Fruit fly (Drosophila melanogaster) whole organism, embryonic: Measurements from ENCODE around the gene CG33654.

Experiments
- Adf1 ChIP-seq: fragments of 200-800 bp; sonication (Bioruptor generic); IDR thresholded peaks from 2 replicates; pipeline ENCODE4 v1.3.6; 2022; ENCODE audit warnings: missing biosample characterization, missing genetic modification characterization
- Asciz ChIP-seq: fragments of 200-800 bp; sonication (Bioruptor generic); optimal IDR thresholded peaks from 2 replicates; lab custom pipeline; 2017; ENCODE audit warnings: missing biosample characterization, mild to moderate bottlenecking, missing genetic modification characterization, missing genetic modification reagents
- CG10366 ChIP-seq: fragments of 200-800 bp; sonication (Bioruptor generic); IDR thresholded peaks from 2 replicates; pipeline ENCODE4 v1.3.6; 2022; ENCODE audit warnings: missing biosample characterization, missing genetic modification characterization
- CG10565 ChIP-seq: fragments of 200-800 bp; sonication (Bioruptor generic); optimal IDR thresholded peaks from 3 replicates; lab custom pipeline; 2016; ENCODE audit warnings: missing biosample characterization, mild to moderate bottlenecking, missing genetic modification characterization
- CG12236 ChIP-seq: fragments of 200-800 bp; sonication (Bioruptor generic); optimal IDR thresholded peaks from 2 replicates; lab custom pipeline; 2016; ENCODE audit warnings: missing biosample characterization, missing genetic modification characterization
- CG13775 ChIP-seq: fragments of 200-800 bp; sonication (Bioruptor generic); optimal IDR thresholded peaks from 3 replicates; lab custom pipeline; 2017; ENCODE audit warnings: missing biosample characterization, mild to moderate bottlenecking, missing genetic modification characterization
- CG15479 ChIP-seq: fragments of 200-800 bp; sonication (Bioruptor generic); optimal IDR thresholded peaks from 3 replicates; lab custom pipeline; 2019; ENCODE audit warnings: missing biosample characterization, mild to moderate bottlenecking, missing genetic modification characterization, moderate library complexity
- CG1603 ChIP-seq: fragments of 200-800 bp; sonication (Bioruptor generic); optimal IDR thresholded peaks from 2 replicates; lab custom pipeline; 2019; ENCODE audit warnings: missing biosample characterization, mild to moderate bottlenecking, missing genetic modification characterization, moderate library complexity
- CG17802 ChIP-seq: fragments of 200-800 bp; sonication (Bioruptor generic); optimal IDR thresholded peaks from 2 replicates; lab custom pipeline; 2018; ENCODE audit warnings: missing biosample characterization, mild to moderate bottlenecking, missing genetic modification characterization, moderate library complexity
- CG3407 ChIP-seq: fragments of 200-800 bp; sonication (Bioruptor generic); optimal IDR thresholded peaks from 2 replicates; lab custom pipeline; 2018; ENCODE audit warnings: missing biosample characterization, mild to moderate bottlenecking, missing genetic modification characterization
- CG42726 ChIP-seq: fragments of 200-800 bp; sonication (Bioruptor generic); IDR thresholded peaks from 2 replicates; pipeline ENCODE4 v1.3.6; 2022; ENCODE audit warnings: missing biosample characterization, missing genetic modification characterization; ENCODE audit not compliant: partially characterized antibody
- CG6272 ChIP-seq: fragments of 200-800 bp; sonication (Bioruptor generic); IDR thresholded peaks from 2 replicates; pipeline ENCODE4 v1.3.6; 2022; ENCODE audit warnings: missing biosample characterization, missing genetic modification characterization
- CG9876 ChIP-seq: fragments of 200-800 bp; sonication (Bioruptor generic); optimal IDR thresholded peaks from 2 replicates; lab custom pipeline; 2016; ENCODE audit warnings: missing biosample characterization, missing genetic modification characterization
- Dip2 ChIP-seq: fragments of 200-800 bp; sonication (Bioruptor generic); IDR thresholded peaks from 2 replicates; pipeline ENCODE4 v1.3.6; 2022; ENCODE audit warnings: missing biosample characterization, missing genetic modification characterization
- Dp ChIP-seq: fragments of 200-800 bp; sonication (Bioruptor generic); optimal IDR thresholded peaks from 2 replicates; lab custom pipeline; 2018; ENCODE audit warnings: missing biosample characterization, mild to moderate bottlenecking, missing genetic modification characterization, moderate library complexity
- Ets65A ChIP-seq: fragments of 200-800 bp; sonication (Bioruptor generic); peaks from one replicate; lab custom pipeline; 2016; ENCODE audit warnings: missing biosample characterization, missing genetic modification characterization
- Nf-YA ChIP-seq: fragments of 200-800 bp; sonication (Bioruptor generic); IDR thresholded peaks from 2 replicates; pipeline ENCODE4 v1.3.6; 2022; ENCODE audit warnings: missing biosample characterization, missing genetic modification characterization
- PHDP ChIP-seq: fragments of 200-800 bp; sonication (Bioruptor generic); optimal IDR thresholded peaks from 3 replicates; lab custom pipeline; 2018; ENCODE audit warnings: missing biosample characterization, mild to moderate bottlenecking, missing genetic modification characterization, moderate library complexity
- Xbp1 ChIP-seq: fragments of 200-800 bp; sonication (Bioruptor generic); optimal IDR thresholded peaks from 3 replicates; lab custom pipeline; 2016; ENCODE audit warnings: missing biosample characterization, mild to moderate bottlenecking, missing genetic modification characterization
- ash1 ChIP-seq: fragments of 200-800 bp; sonication (Bioruptor generic); optimal IDR thresholded peaks from 2 replicates; lab custom pipeline; 2018; ENCODE audit warnings: missing biosample characterization, mild to moderate bottlenecking, missing genetic modification characterization
- br ChIP-seq: fragments of >200 bp; optimal IDR thresholded peaks from 2 replicates; lab custom pipeline; 2017
- bsh ChIP-seq, 2 experiments: fragments of 200-800 bp; sonication (Bioruptor generic); optimal IDR thresholded peaks; 2 replicates each; lab custom pipeline; 2017 to 2018; ENCODE audit warnings: mild to moderate bottlenecking in 2 of 2, missing biosample characterization in 2 of 2, missing genetic modification characterization in 2 of 2, moderate library complexity in 1 of 2
- btn ChIP-seq: fragments of 200-800 bp; sonication (Bioruptor generic); optimal IDR thresholded peaks from 2 replicates; lab custom pipeline; 2016; ENCODE audit warnings: missing biosample characterization, missing genetic modification characterization
- cas ChIP-seq: fragments of 200-800 bp; sonication (Bioruptor generic); IDR thresholded peaks from 2 replicates; pipeline ENCODE4 v1.3.6; 2022; ENCODE audit warnings: missing biosample characterization, missing genetic modification characterization
- chinmo ChIP-seq: fragments of 200-800 bp; sonication (Bioruptor generic); IDR thresholded peaks from 4 replicates; pipeline ENCODE4 v1.3.6; 2022; ENCODE audit warnings: missing biosample characterization, missing genetic modification characterization; ENCODE audit not compliant: partially characterized antibody
- crc ChIP-seq: fragments of 200-800 bp; sonication (Bioruptor generic); optimal IDR thresholded peaks from 2 replicates; lab custom pipeline; 2016; ENCODE audit warnings: missing biosample characterization, missing genetic modification characterization
- insv ChIP-seq, 2 experiments: fragments of 200-800 bp; sonication (Bioruptor generic); optimal IDR thresholded peaks; 3 replicates each; lab custom pipeline; 2016 to 2018; ENCODE audit warnings: missing biosample characterization in 2 of 2, missing genetic modification characterization in 2 of 2
- ken ChIP-seq: fragments of 200-800 bp; sonication (Bioruptor generic); IDR thresholded peaks from 3 replicates; pipeline ENCODE4 v1.3.6; 2022; ENCODE audit warnings: missing biosample characterization, missing genetic modification characterization
- oc ChIP-seq: fragments of 200-800 bp; sonication (Bioruptor generic); optimal IDR thresholded peaks from 2 replicates; lab custom pipeline; 2018; ENCODE audit warnings: missing biosample characterization, mild to moderate bottlenecking, missing genetic modification characterization, moderate library complexity
- peb ChIP-seq: fragments of 200-800 bp; sonication (Bioruptor generic); IDR thresholded peaks from 2 replicates; pipeline ENCODE4 v1.3.6; 2022; ENCODE audit warnings: missing biosample characterization, missing genetic modification characterization
- pfk ChIP-seq: fragments of 200-800 bp; sonication (Bioruptor generic); optimal IDR thresholded peaks from 2 replicates; lab custom pipeline; 2018; ENCODE audit warnings: missing biosample characterization, mild to moderate bottlenecking, missing genetic modification characterization, moderate library complexity
- psq ChIP-seq: fragments of 200-800 bp; sonication (Bioruptor generic); optimal IDR thresholded peaks from 2 replicates; lab custom pipeline; 2017; ENCODE audit warnings: missing biosample characterization, missing genetic modification characterization
- rib ChIP-seq: fragments of 200-800 bp; sonication (Bioruptor generic); IDR thresholded peaks from 2 replicates; pipeline ENCODE4 v1.3.6; 2022; ENCODE audit warnings: missing biosample characterization, missing genetic modification characterization
- row ChIP-seq: fragments of 200-800 bp; sonication (Bioruptor generic); IDR thresholded peaks from 3 replicates; pipeline ENCODE4 v1.3.6; 2022; ENCODE audit warnings: missing biosample characterization, missing genetic modification characterization
- scrt ChIP-seq: fragments of 200-800 bp; sonication (Bioruptor generic); optimal IDR thresholded peaks from 2 replicates; lab custom pipeline; 2018; ENCODE audit warnings: missing biosample characterization, mild to moderate bottlenecking, missing genetic modification characterization, moderate library complexity
- slou ChIP-seq: fragments of 200-800 bp; sonication (Bioruptor generic); optimal IDR thresholded peaks from 3 replicates; lab custom pipeline; 2016; ENCODE audit warnings: missing biosample characterization, missing genetic modification characterization
- slp2 ChIP-seq: fragments of 200-800 bp; sonication (Bioruptor generic); optimal IDR thresholded peaks from 2 replicates; lab custom pipeline; 2016; ENCODE audit warnings: missing biosample characterization, missing genetic modification characterization
- so ChIP-seq: fragments of 200-800 bp; sonication (Bioruptor generic); IDR thresholded peaks from 3 replicates; pipeline ENCODE4 v1.3.6; 2022; ENCODE audit warnings: missing biosample characterization, missing genetic modification characterization
- sob ChIP-seq: fragments of 200-800 bp; sonication (Bioruptor generic); IDR thresholded peaks from 2 replicates; pipeline ENCODE4 v1.3.6; 2022; ENCODE audit warnings: missing biosample characterization, missing genetic modification characterization
- sr ChIP-seq: fragments of 200-800 bp; sonication (Bioruptor generic); IDR thresholded peaks from 3 replicates; pipeline ENCODE4 v1.3.6; 2022; ENCODE audit warnings: missing biosample characterization, missing genetic modification characterization
- stc ChIP-seq: fragments of 200-800 bp; sonication (Bioruptor generic); IDR thresholded peaks from 2 replicates; pipeline ENCODE4 v1.3.6; 2022; ENCODE audit warnings: missing biosample characterization, missing genetic modification characterization
- stwl ChIP-seq: fragments of 200-800 bp; sonication (Bioruptor generic); optimal IDR thresholded peaks from 3 replicates; lab custom pipeline; 2018; ENCODE audit warnings: missing biosample characterization, mild to moderate bottlenecking, missing genetic modification characterization, moderate library complexity
- tgo ChIP-seq: fragments of 200-800 bp; sonication (Bioruptor generic); IDR thresholded peaks from 3 replicates; pipeline ENCODE4 v1.3.6; 2022; ENCODE audit warnings: missing biosample characterization, missing genetic modification characterization
- twi ChIP-seq: fragments of 200-800 bp; optimal IDR thresholded peaks from 2 replicates; lab custom pipeline; 2019; ENCODE audit warnings: missing biosample characterization, mild to moderate bottlenecking, missing genetic modification characterization, moderate library complexity
- unpg ChIP-seq: fragments of 200-800 bp; sonication (Bioruptor generic); optimal IDR thresholded peaks from 3 replicates; lab custom pipeline; 2018; ENCODE audit warnings: missing biosample characterization, mild to moderate bottlenecking, missing genetic modification characterization, moderate library complexity
- wdn ChIP-seq: fragments of 200-800 bp; sonication (Bioruptor generic); IDR thresholded peaks from 2 replicates; pipeline ENCODE4 v1.3.6; 2022; ENCODE audit warnings: missing biosample characterization, missing genetic modification characterization
- zen2 ChIP-seq: fragments of 200-800 bp; sonication (Bioruptor generic); IDR thresholded peaks from 3 replicates; pipeline ENCODE4 v1.3.6; 2022; ENCODE audit warnings: missing biosample characterization, missing genetic modification characterization; ENCODE audit not compliant: partially characterized antibody
- zfh1 ChIP-seq: fragments of 200-800 bp; sonication (Bioruptor generic); IDR thresholded peaks from 3 replicates; pipeline ENCODE4 v1.3.6; 2022; ENCODE audit warnings: missing biosample characterization, missing genetic modification characterization

Gene CG33654

DNA sequence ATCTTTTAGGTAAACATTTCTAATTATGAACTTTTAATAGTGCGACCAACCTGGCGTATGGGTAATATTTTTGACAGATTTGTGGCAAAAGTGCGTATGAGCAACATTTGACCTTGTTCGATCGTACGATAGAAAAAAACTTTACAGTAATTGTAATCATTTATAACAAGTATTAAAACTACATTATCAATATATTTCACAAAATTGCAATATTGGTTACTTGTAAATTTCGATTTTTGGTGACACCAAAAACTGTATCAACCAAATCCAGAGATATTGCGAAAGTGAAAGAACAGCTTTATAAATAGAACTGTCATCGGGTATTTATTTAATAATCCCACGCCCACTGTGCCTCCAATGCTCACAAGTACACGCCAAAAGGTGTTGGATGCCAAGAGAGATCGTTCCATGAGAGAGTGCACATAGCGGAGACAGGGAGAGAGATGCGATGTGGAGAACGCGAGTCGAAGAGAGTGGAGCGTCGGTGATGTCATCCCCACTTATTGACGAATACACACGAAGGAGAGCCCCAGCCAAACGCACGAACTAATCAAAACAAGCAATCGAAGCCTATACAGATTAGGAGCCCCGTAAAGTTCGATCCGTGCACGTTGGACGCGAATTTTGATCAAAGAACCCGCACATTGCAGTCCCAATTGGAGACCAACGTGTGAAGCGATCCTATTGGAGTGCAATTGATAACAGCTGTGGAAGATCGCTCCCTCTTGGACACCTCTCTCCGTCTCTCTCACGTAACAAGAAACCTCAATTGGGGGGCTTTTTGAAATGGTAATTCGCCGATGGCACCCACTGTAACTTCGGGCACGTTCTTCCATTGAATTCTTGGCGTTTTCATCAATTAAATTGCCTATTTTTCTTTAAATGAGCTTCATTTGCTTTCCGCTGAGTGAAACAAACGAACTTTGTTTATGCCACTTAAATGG lies 49.6 kb downstream of the CG33654 start (continued):
- TF ChIP-seq zen2 (GFP tag; lab: Robert Waterston, UW) (no peak; the same call in 2 of the 3 replicates), sob (GFP tag; lab: Robert Waterston, UW) (peak; percentile 85), CG1603 (tag; lab: Kevin White, UChicago) (peak; percentile 74), CG12236 (GFP tag; lab: Kevin White, UChicago) (peak; percentile 69), CG15479 (GFP tag; lab: Kevin White, UChicago) (peak; percentile 28), oc (tag; lab: Kevin White, UChicago) (peak; percentile 62), CG10565 (GFP tag; lab: Kevin White, UChicago) (peak; percentile 63), Asciz (GFP tag; lab: Kevin White, UChicago) (peak; percentile 95), br (lab: Kevin White, UChicago) (no peak), ken (peak; percentile 78), btn (GFP tag; lab: Kevin White, UChicago) (peak; percentile 80), rib (GFP tag; lab: Robert Waterston, UW) (no peak; the same call in 1 of the 2 replicates), Xbp1 (GFP tag; lab: Kevin White, UChicago) (peak; percentile 95), wdn (peak; percentile 84), scrt (GFP tag; lab: Kevin White, UChicago) (peak; percentile 92), zfh1 (GFP tag; lab: Robert Waterston, UW) (peak; percentile 83), PHDP (tag; lab: Kevin White, UChicago) (peak; percentile 94), psq (GFP tag; lab: Kevin White, UChicago) (peak; percentile 65), Dp (GFP tag; lab: Kevin White, UChicago) (peak; percentile 13), CG3407 (GFP tag; lab: Kevin White, UChicago) (peak; percentile 89), Ets65A (peak; percentile 98), ash1 (peak; percentile 33), CG17802 (tag; lab: Kevin White, UChicago) (peak; percentile 74), slp2 (peak; percentile 93), insv (GFP tag; optimal IDR thresholded peaks at IDR 0.05; lab: Kevin White, UChicago) (peak; percentile 40 to 78), cas (GFP tag; lab: Robert Waterston, UW) (peak; percentile 61), crc (peak; percentile 86), chinmo (peak; percentile 95), CG10366 (GFP tag; lab: Robert Waterston, UW) (peak; percentile 80), stc (GFP tag; lab: Robert Waterston, UW) (peak; percentile 74), bsh (GFP tag; optimal IDR thresholded peaks at IDR 0.05; lab: Kevin White, UChicago) (peak; percentile 83 to 96), slou (GFP tag; lab: Kevin White, UChicago) (peak; percentile 84), Dip2 (GFP tag; lab: Robert Waterston, UW) (peak; percentile 62; the same call in 1 of the 2 replicates), CG42726 (0 out of 2 replicates have a peak, but pooled peaks have one; percentile 1), peb (GFP tag; lab: Robert Waterston, UW) (peak; percentile 47; the same call in 1 of the 2 replicates), CG6272 (peak; percentile 82), stwl (tag; lab: Kevin White, UChicago) (no peak), Adf1 (GFP tag; lab: Robert Waterston, UW) (peak; percentile 28; the same call in 1 of the 2 replicates), row (GFP tag; lab: Robert Waterston, UW) (peak; percentile 94), twi (tag; lab: Kevin White, UChicago) (peak; percentile 87), so (GFP tag; lab: Robert Waterston, UW) (peak; percentile 87; the same call in 2 of the 3 replicates), CG13775 (GFP tag; lab: Kevin White, UChicago) (peak; percentile 97), CG9876 (GFP tag; lab: Kevin White, UChicago) (peak; percentile 67), sr (peak; percentile 64; the same call in 1 of the 3 replicates), pfk (peak; percentile 27), tgo (GFP tag; lab: Robert Waterston, UW) (peak; percentile 92), unpg (GFP tag; lab: Kevin White, UChicago) (peak; percentile 91), Nf-YA (GFP tag; lab: Robert Waterston, UW) (peak; percentile 81)
